Fruit fly (Drosophila melanogaster) whole organism, embryonic: ENCODE measurements around the gene Pstk.
A peak's percentile ranks its signal among the peaks of the same experiment; 100 is the strongest.

ENCODE experiments used
- BEAF-32 ChIP-seq: fragments of 200-800 bp; sonication (Bioruptor generic); optimal IDR thresholded peaks from 3 replicates; lab custom pipeline; 2017; ENCODE audit warnings: missing biosample characterization, missing genetic modification characterization, mild to moderate bottlenecking, moderate library complexity, missing genetic modification reagents
- CG1024 ChIP-seq: fragments of 200-800 bp; sonication (Bioruptor generic); IDR thresholded peaks from 2 replicates; pipeline ENCODE4 v1.3.6; 2022; ENCODE audit warnings: missing biosample characterization, missing genetic modification characterization
- CG10267 ChIP-seq: fragments of 200-800 bp; sonication (Bioruptor generic); optimal IDR thresholded peaks from 2 replicates; lab custom pipeline; 2018; ENCODE audit warnings: missing biosample characterization, mild to moderate bottlenecking, missing genetic modification characterization, moderate library complexity
- CG10543 ChIP-seq: fragments of 200-800 bp; sonication (Bioruptor generic); optimal IDR thresholded peaks from 3 replicates; lab custom pipeline; 2017; ENCODE audit warnings: missing biosample characterization, mild to moderate bottlenecking, missing genetic modification characterization, moderate library complexity
- CG11723 ChIP-seq: fragments of 200-800 bp; sonication (Bioruptor generic); optimal IDR thresholded peaks from 2 replicates; lab custom pipeline; 2017; ENCODE audit warnings: missing biosample characterization, mild to moderate bottlenecking, missing genetic modification characterization
- CG13287 ChIP-seq: fragments of 200-800 bp; sonication (Bioruptor generic); IDR thresholded peaks from 2 replicates; pipeline ENCODE4 v1.3.6; 2022; ENCODE audit warnings: missing biosample characterization, missing genetic modification characterization; ENCODE audit not compliant: partially characterized antibody
- CG13894 ChIP-seq: fragments of 200-800 bp; sonication (Bioruptor generic); optimal IDR thresholded peaks from 3 replicates; lab custom pipeline; 2018; ENCODE audit warnings: missing biosample characterization, mild to moderate bottlenecking, missing genetic modification characterization, moderate library complexity
- CG15514 ChIP-seq: fragments of 200-800 bp; sonication (Bioruptor generic); optimal IDR thresholded peaks from 3 replicates; lab custom pipeline; 2017; ENCODE audit warnings: missing biosample characterization, missing genetic modification characterization, mild to moderate bottlenecking, moderate library complexity, missing genetic modification reagents
- CG17186 ChIP-seq: fragments of 200-800 bp; sonication (Bioruptor generic); optimal IDR thresholded peaks from 3 replicates; lab custom pipeline; 2017; ENCODE audit warnings: missing biosample characterization, missing genetic modification reagents, missing genetic modification characterization
- CG17385 ChIP-seq: fragments of 200-800 bp; sonication (Bioruptor generic); optimal IDR thresholded peaks from 3 replicates; lab custom pipeline; 2018; ENCODE audit warnings: missing biosample characterization, mild to moderate bottlenecking, missing genetic modification characterization
- CG2116 ChIP-seq: fragments of 200-800 bp; sonication (Bioruptor generic); optimal IDR thresholded peaks from 3 replicates; lab custom pipeline; 2018; ENCODE audit warnings: missing biosample characterization, mild to moderate bottlenecking, missing genetic modification characterization
- CG2129 ChIP-seq: fragments of 200-800 bp; sonication (Bioruptor generic); IDR thresholded peaks from 2 replicates; pipeline ENCODE4 v1.3.6; 2022; ENCODE audit warnings: missing biosample characterization, missing genetic modification characterization; ENCODE audit not compliant: partially characterized antibody
- CG30020 ChIP-seq: fragments of 200-800 bp; optimal IDR thresholded peaks from 2 replicates; lab custom pipeline; 2019; ENCODE audit warnings: missing biosample characterization, mild to moderate bottlenecking, missing genetic modification characterization, moderate library complexity
- CG31441 ChIP-seq: fragments of 200-800 bp; sonication (Bioruptor generic); IDR thresholded peaks from 2 replicates; pipeline ENCODE4 v1.3.6; 2022; ENCODE audit warnings: missing biosample characterization, missing genetic modification characterization
- CG34376 ChIP-seq: fragments of 200-800 bp; sonication (Bioruptor generic); optimal IDR thresholded peaks from 2 replicates; lab custom pipeline; 2018; ENCODE audit warnings: missing biosample characterization, mild to moderate bottlenecking, missing genetic modification characterization
- CG6175 ChIP-seq: fragments of 200-800 bp; sonication (Bioruptor generic); IDR thresholded peaks from 3 replicates; pipeline ENCODE4 v1.3.6; 2022; ENCODE audit warnings: missing biosample characterization, missing genetic modification characterization
- CHES-1-like ChIP-seq: fragments of 200-800 bp; sonication (Bioruptor generic); optimal IDR thresholded peaks from 2 replicates; lab custom pipeline; 2016; ENCODE audit warnings: missing biosample characterization, missing genetic modification characterization
- Dek ChIP-seq: fragments of 200-800 bp; sonication (Bioruptor generic); optimal IDR thresholded peaks from 3 replicates; lab custom pipeline; 2019; ENCODE audit warnings: missing biosample characterization, mild to moderate bottlenecking, missing genetic modification characterization, moderate library complexity
- Doc2 ChIP-seq: fragments of 200-800 bp; sonication (Bioruptor generic); IDR thresholded peaks from 2 replicates; pipeline ENCODE4 v1.3.6; 2022; ENCODE audit warnings: missing biosample characterization, missing genetic modification characterization
- Dref ChIP-seq: fragments of 200-800 bp; sonication (Bioruptor generic); IDR thresholded peaks from 2 replicates; pipeline ENCODE4 v1.3.6; 2022; ENCODE audit warnings: missing biosample characterization, missing genetic modification characterization
- E2f2 ChIP-seq: fragments of 200-800 bp; sonication (Bioruptor generic); IDR thresholded peaks from 2 replicates; pipeline ENCODE4 v1.3.6; 2022; ENCODE audit warnings: missing biosample characterization, missing genetic modification characterization
- HmgZ ChIP-seq: fragments of 200-800 bp; sonication (Bioruptor generic); optimal IDR thresholded peaks from 2 replicates; lab custom pipeline; 2018; ENCODE audit warnings: missing biosample characterization, mild to moderate bottlenecking, missing genetic modification characterization
- Hmr ChIP-seq: fragments of 200-800 bp; sonication (Bioruptor generic); optimal IDR thresholded peaks from 3 replicates; lab custom pipeline; 2017; ENCODE audit warnings: mild to moderate bottlenecking, missing biosample characterization, missing genetic modification reagents, missing genetic modification characterization
- MESR4 ChIP-seq: fragments of 200-800 bp; sonication (Bioruptor generic); optimal IDR thresholded peaks from 2 replicates; lab custom pipeline; 2018; ENCODE audit warnings: missing biosample characterization, mild to moderate bottlenecking, missing genetic modification characterization, moderate library complexity
- Mad ChIP-seq: fragments of 200-800 bp; sonication (Bioruptor generic); optimal IDR thresholded peaks from 2 replicates; lab custom pipeline; 2016; ENCODE audit warnings: missing biosample characterization, missing genetic modification characterization
- Meics ChIP-seq: fragments of 200-800 bp; sonication (Bioruptor generic); optimal IDR thresholded peaks from 2 replicates; lab custom pipeline; 2017; ENCODE audit warnings: missing biosample characterization, mild to moderate bottlenecking, missing genetic modification characterization
- Nf-YC ChIP-seq: fragments of 200-800 bp; optimal IDR thresholded peaks from 3 replicates; lab custom pipeline; 2019; ENCODE audit warnings: missing biosample characterization, mild to moderate bottlenecking, missing genetic modification characterization, moderate library complexity
- PHDP ChIP-seq: fragments of 200-800 bp; sonication (Bioruptor generic); optimal IDR thresholded peaks from 3 replicates; lab custom pipeline; 2018; ENCODE audit warnings: missing biosample characterization, mild to moderate bottlenecking, missing genetic modification characterization, moderate library complexity
- Ravus ChIP-seq: fragments of 200-800 bp; sonication (Bioruptor generic); IDR thresholded peaks from 2 replicates; pipeline ENCODE4 v1.3.6; 2022; ENCODE audit warnings: missing biosample characterization, missing genetic modification characterization
- Sry-δ ChIP-seq: fragments of 200-800 bp; sonication (Bioruptor generic); optimal IDR thresholded peaks from 2 replicates; lab custom pipeline; 2016; ENCODE audit warnings: missing biosample characterization, missing genetic modification characterization
- Ssrp ChIP-seq: fragments of 200-800 bp; sonication (Bioruptor generic); optimal IDR thresholded peaks from 2 replicates; lab custom pipeline; 2018; ENCODE audit warnings: missing biosample characterization, mild to moderate bottlenecking, missing genetic modification characterization, moderate library complexity
- abd-A ChIP-seq: fragments of 200-800 bp; sonication (Bioruptor generic); optimal IDR thresholded peaks from 3 replicates; lab custom pipeline; 2019; ENCODE audit warnings: missing biosample characterization, mild to moderate bottlenecking, missing genetic modification characterization, moderate library complexity
- dm ChIP-seq: fragments of 200-800 bp; sonication (Bioruptor generic); optimal IDR thresholded peaks from 3 replicates; lab custom pipeline; 2016; ENCODE audit warnings: missing biosample characterization, missing genetic modification characterization
- dysf ChIP-seq: fragments of 200-800 bp; sonication (Bioruptor generic); IDR thresholded peaks from 3 replicates; pipeline ENCODE4 v1.3.6; 2022; ENCODE audit warnings: missing biosample characterization, missing genetic modification characterization
- fu2 ChIP-seq: fragments of 200-800 bp; sonication (Bioruptor generic); optimal IDR thresholded peaks from 2 replicates; lab custom pipeline; 2016; ENCODE audit warnings: missing biosample characterization, missing genetic modification characterization
- gfzf ChIP-seq: fragments of 200-800 bp; sonication (Bioruptor generic); optimal IDR thresholded peaks from 2 replicates; lab custom pipeline; 2016; ENCODE audit warnings: missing biosample characterization, mild to moderate bottlenecking, missing genetic modification characterization, moderate library complexity
- klu ChIP-seq: fragments of 200-800 bp; sonication (Bioruptor generic); IDR thresholded peaks from 2 replicates; pipeline ENCODE4 v1.3.6; 2022; ENCODE audit warnings: missing biosample characterization, missing genetic modification characterization
- lbe ChIP-seq: fragments of 200-800 bp; sonication (Bioruptor generic); optimal IDR thresholded peaks from 2 replicates; lab custom pipeline; 2016; ENCODE audit warnings: missing biosample characterization, mild to moderate bottlenecking, missing genetic modification characterization
- mld ChIP-seq: fragments of 200-800 bp; sonication (Bioruptor generic); IDR thresholded peaks from 3 replicates; pipeline ENCODE4 v1.3.6; 2022; ENCODE audit warnings: missing biosample characterization, missing genetic modification characterization; ENCODE audit not compliant: partially characterized antibody
- pan ChIP-seq, 4 experiments: fragments of >200 bp in 3 of 4; fragments of 200-800 bp in 1 of 4; sonication (Bioruptor generic) in 1 of 4; optimal IDR thresholded peaks in 3 of 4; IDR thresholded peaks in 1 of 4; 2 replicates each; pipeline versions ENCODE4 v1.3.6 to Lab custom; 2017 to 2022; ENCODE audit warnings: missing biosample characterization in 2 of 4, missing genetic modification characterization in 2 of 4, mixed read lengths in 1 of 4
- pho ChIP-seq: fragments of 200-800 bp; sonication (Bioruptor generic); optimal IDR thresholded peaks from 2 replicates; lab custom pipeline; 2016; ENCODE audit warnings: missing biosample characterization, missing genetic modification characterization
- pita ChIP-seq: fragments of 200-800 bp; sonication (Bioruptor generic); optimal IDR thresholded peaks from 2 replicates; lab custom pipeline; 2017; ENCODE audit warnings: missing biosample characterization, mild to moderate bottlenecking, missing genetic modification characterization
- pzg ChIP-seq: fragments of 200-800 bp; sonication (Bioruptor generic); optimal IDR thresholded peaks from 3 replicates; lab custom pipeline; 2018; ENCODE audit warnings: missing biosample characterization, mild to moderate bottlenecking, missing genetic modification characterization, moderate library complexity
- row ChIP-seq: fragments of 200-800 bp; sonication (Bioruptor generic); IDR thresholded peaks from 3 replicates; pipeline ENCODE4 v1.3.6; 2022; ENCODE audit warnings: missing biosample characterization, missing genetic modification characterization
- sens ChIP-seq: fragments of 200-800 bp; sonication (Bioruptor generic); peaks from one replicate; lab custom pipeline; 2016; ENCODE audit warnings: missing biosample characterization, missing genetic modification characterization
- slp2 ChIP-seq: fragments of 200-800 bp; sonication (Bioruptor generic); optimal IDR thresholded peaks from 2 replicates; lab custom pipeline; 2016; ENCODE audit warnings: missing biosample characterization, missing genetic modification characterization
- tll ChIP-seq, 2 experiments: fragments of 200-800 bp in 1 of 2; fragments of >200 bp in 1 of 2; sonication (Bioruptor generic) in 1 of 2; optimal IDR thresholded peaks; 2 replicates each; lab custom pipeline; 2017 to 2019; ENCODE audit warnings: missing biosample characterization in 2 of 2, missing genetic modification characterization in 2 of 2, mild to moderate bottlenecking in 1 of 2, moderate library complexity in 1 of 2
- unc-4 ChIP-seq: fragments of 200-800 bp; sonication (Bioruptor generic); IDR thresholded peaks from 2 replicates; pipeline ENCODE4 v1.3.6; 2022; ENCODE audit warnings: missing biosample characterization, missing genetic modification characterization; ENCODE audit not compliant: partially characterized antibody
- zen2 ChIP-seq: fragments of 200-800 bp; sonication (Bioruptor generic); IDR thresholded peaks from 3 replicates; pipeline ENCODE4 v1.3.6; 2022; ENCODE audit warnings: missing biosample characterization, missing genetic modification characterization; ENCODE audit not compliant: partially characterized antibody

Pstk gene

dm6 chrX:19601644-19602043 lies 16.7 kb downstream of the Pstk start, which contains the start of gene CG14220 (continued):
- no peak for TF ChIP-seq tll (GFP tag; optimal IDR thresholded peaks at IDR 0.05; lab: Kevin White, UChicago)
- peak; percentile 98 for TF ChIP-seq CG2116 (GFP tag; lab: Kevin White, UChicago)
- peak; percentile 70 for TF ChIP-seq sens
- TF ChIP-seq Dek, result peak; percentile 13
- TF ChIP-seq CG17186 (GFP tag; lab: Kevin White, UChicago), result peak; percentile 43
- no peak for TF ChIP-seq CG6175 (GFP tag; lab: Robert Waterston, UW)
- peak; percentile 92 for TF ChIP-seq E2f2 (GFP tag; lab: Robert Waterston, UW)
- peak; percentile 16 for TF ChIP-seq CG30020 (tag; lab: Kevin White, UChicago)
- peak; percentile 12 for TF ChIP-seq Meics (GFP tag; lab: Kevin White, UChicago)
- peak; percentile 40 for TF ChIP-seq CG13894 (tag; lab: Kevin White, UChicago)
- TF ChIP-seq BEAF-32 (GFP tag; lab: Kevin White, UChicago), result peak; percentile 90
- peak; percentile 93 for TF ChIP-seq mld
- no peak for TF ChIP-seq Ravus (GFP tag; lab: Robert Waterston, UW)
- TF ChIP-seq dm (GFP tag; lab: Kevin White, UChicago), result peak; percentile 4
- no peak for TF ChIP-seq fu2 (GFP tag; lab: Kevin White, UChicago)
- peak; percentile 45 for TF ChIP-seq CG10267 (tag; lab: Kevin White, UChicago)
- no peak for TF ChIP-seq CG11723 (GFP tag; lab: Kevin White, UChicago)
- peak; percentile 78 for TF ChIP-seq MESR4 (GFP tag; lab: Kevin White, UChicago)
- peak; percentile 0 for TF ChIP-seq gfzf (GFP tag; lab: Kevin White, UChicago)
- peak; percentile 66 for TF ChIP-seq HmgZ (tag; lab: Kevin White, UChicago)
- peak; percentile 93 for TF ChIP-seq CG13287 (GFP tag; lab: Robert Waterston, UW)
- TF ChIP-seq row, result peak; percentile 39; the same call in 1 of the 3 replicates
- TF ChIP-seq Nf-YC (tag; lab: Kevin White, UChicago), result peak; percentile 16
- no peak for TF ChIP-seq dysf (GFP tag; lab: Robert Waterston, UW)
- no peak for TF ChIP-seq pho (GFP tag; lab: Kevin White, UChicago)
- no peak for TF ChIP-seq slp2 (GFP tag; lab: Kevin White, UChicago)
- peak; percentile 99 for TF ChIP-seq Dref (GFP tag; lab: Robert Waterston, UW)
- peak; percentile 93 for TF ChIP-seq unc-4 (GFP tag; lab: Robert Waterston, UW)
- TF ChIP-seq Doc2, result no peak
- no peak for TF ChIP-seq CG1024 (GFP tag; lab: Robert Waterston, UW)
- peak; percentile 25 for TF ChIP-seq Mad (GFP tag; lab: Kevin White, UChicago)
- peak; percentile 93 for TF ChIP-seq Sry-δ (GFP tag; lab: Kevin White, UChicago)
- TF ChIP-seq CG17385, result peak; percentile 5
- no peak for TF ChIP-seq Ssrp (tag; lab: Kevin White, UChicago)
- TF ChIP-seq abd-A (tag; lab: Kevin White, UChicago), result no peak
- TF ChIP-seq klu (GFP tag; lab: Robert Waterston, UW), result no peak
- TF ChIP-seq pan (optimal IDR thresholded peaks at IDR 0.05; lab: Kevin White, UChicago), result no peak
- TF ChIP-seq pan (GFP tag; optimal IDR thresholded peaks at IDR 0.05 in 1 of 2, IDR thresholded peaks at IDR 0.05 in 1 of 2), result no peak
- TF ChIP-seq pita (GFP tag; lab: Kevin White, UChicago), result no peak
- TF ChIP-seq CG2129 (GFP tag; lab: Robert Waterston, UW), result peak; percentile 63
- 0 out of 2 replicates have a peak, but pooled peaks have one; percentile 30 for TF ChIP-seq CG31441
- TF ChIP-seq PHDP (tag; lab: Kevin White, UChicago), result peak; percentile 12
- TF ChIP-seq lbe (GFP tag; lab: Kevin White, UChicago), result peak; percentile 32
- TF ChIP-seq CG10543 (GFP tag; lab: Kevin White, UChicago), result peak; percentile 32
- peak; percentile 81 for TF ChIP-seq CG15514 (GFP tag; lab: Kevin White, UChicago)
- TF ChIP-seq CG34376 (GFP tag; lab: Kevin White, UChicago), result peak; percentile 51
- peak; percentile 91 for TF ChIP-seq zen2 (GFP tag; lab: Robert Waterston, UW)
- peak; percentile 89 for TF ChIP-seq pzg
- TF ChIP-seq CHES-1-like (GFP tag; lab: Kevin White, UChicago), result peak; percentile 10
- TF ChIP-seq Hmr (GFP tag; lab: Kevin White, UChicago), result peak; percentile 53
